Fruit fly (Drosophila melanogaster): Measurements from ENCODE around the gene Grx5.

Grx5 gene

dm6 chrX:14810433-14810832 is 27.6 kb downstream of the Grx5 start:
- no peak for TF ChIP-seq CG17801 (GFP tag; optimal IDR thresholded peaks at IDR 0.05; ENCODE audit: partially characterized antibody)

dm6 chrX:14805646-14806045 is 32.4 kb downstream of the Grx5 start:
- no peak for TF ChIP-seq CG17801 (GFP tag; optimal IDR thresholded peaks at IDR 0.05; ENCODE audit: partially characterized antibody)

- no peak for TF ChIP-seq CG17801 (GFP tag; optimal IDR thresholded peaks at IDR 0.05; ENCODE audit: partially characterized antibody)
Measured at dm6 chrX:14802611-14803110, 35.3 kb downstream of the Grx5 start.

All from ovary, adult (tissue).